Fruit fly (Drosophila melanogaster) whole organism, pupa: Measurements from ENCODE around the gene CG33124.

Experiments
- CG10348 ChIP-seq: fragments of 200-800 bp; sonication (Bioruptor generic); IDR thresholded peaks from 2 replicates; pipeline ENCODE4 v1.3.6; 2022; ENCODE audit warnings: missing biosample characterization, missing genetic modification characterization
- CG13204 ChIP-seq: fragments of 200-800 bp; sonication (Bioruptor generic); optimal IDR thresholded peaks from 2 replicates; lab custom pipeline; 2018; ENCODE audit warnings: missing biosample characterization, mild to moderate bottlenecking, missing genetic modification characterization, moderate library complexity
- CG14655 ChIP-seq: fragments of 200-800 bp; sonication (Bioruptor generic); optimal IDR thresholded peaks from 3 replicates; lab custom pipeline; 2017; ENCODE audit warnings: mild to moderate bottlenecking, missing biosample characterization, missing genetic modification reagents, missing genetic modification characterization
- CG4496 ChIP-seq: fragments of 200-800 bp; sonication (Bioruptor generic); IDR thresholded peaks from 3 replicates; pipeline ENCODE4 v1.3.6; 2022; ENCODE audit warnings: missing biosample characterization, missing genetic modification characterization
- CG9948 ChIP-seq: fragments of 200-800 bp; sonication (Bioruptor generic); optimal IDR thresholded peaks from 2 replicates; lab custom pipeline; 2018; ENCODE audit warnings: missing biosample characterization, mild to moderate bottlenecking, missing genetic modification characterization, moderate library complexity
- D1 ChIP-seq: fragments of 200-800 bp; sonication (Bioruptor generic); optimal IDR thresholded peaks from 2 replicates; lab custom pipeline; 2018; ENCODE audit warnings: missing biosample characterization, mild to moderate bottlenecking, missing genetic modification characterization, moderate library complexity
- Pif1A ChIP-seq: fragments of 200-800 bp; sonication (Bioruptor generic); optimal IDR thresholded peaks from 3 replicates; lab custom pipeline; 2016; ENCODE audit warnings: missing biosample characterization, missing genetic modification characterization

dm6 chr2L:2171366-2172078 is 37.4 kb downstream of the CG33124 start:
- TF ChIP-seq CG14655 (GFP tag; lab: Kevin White, UChicago) (no peak), Pif1A (GFP tag; lab: Kevin White, UChicago) (no peak), CG9948 (tag; lab: Kevin White, UChicago) (no peak), CG13204 (no peak), D1 (tag; lab: Kevin White, UChicago) (no peak), CG10348 (no peak), CG4496 (GFP tag; lab: Robert Waterston, UW) (no peak)
